Fruit fly (Drosophila melanogaster): ENCODE measurements around the gene JMJD6.

Gene JMJD6

DNA sequence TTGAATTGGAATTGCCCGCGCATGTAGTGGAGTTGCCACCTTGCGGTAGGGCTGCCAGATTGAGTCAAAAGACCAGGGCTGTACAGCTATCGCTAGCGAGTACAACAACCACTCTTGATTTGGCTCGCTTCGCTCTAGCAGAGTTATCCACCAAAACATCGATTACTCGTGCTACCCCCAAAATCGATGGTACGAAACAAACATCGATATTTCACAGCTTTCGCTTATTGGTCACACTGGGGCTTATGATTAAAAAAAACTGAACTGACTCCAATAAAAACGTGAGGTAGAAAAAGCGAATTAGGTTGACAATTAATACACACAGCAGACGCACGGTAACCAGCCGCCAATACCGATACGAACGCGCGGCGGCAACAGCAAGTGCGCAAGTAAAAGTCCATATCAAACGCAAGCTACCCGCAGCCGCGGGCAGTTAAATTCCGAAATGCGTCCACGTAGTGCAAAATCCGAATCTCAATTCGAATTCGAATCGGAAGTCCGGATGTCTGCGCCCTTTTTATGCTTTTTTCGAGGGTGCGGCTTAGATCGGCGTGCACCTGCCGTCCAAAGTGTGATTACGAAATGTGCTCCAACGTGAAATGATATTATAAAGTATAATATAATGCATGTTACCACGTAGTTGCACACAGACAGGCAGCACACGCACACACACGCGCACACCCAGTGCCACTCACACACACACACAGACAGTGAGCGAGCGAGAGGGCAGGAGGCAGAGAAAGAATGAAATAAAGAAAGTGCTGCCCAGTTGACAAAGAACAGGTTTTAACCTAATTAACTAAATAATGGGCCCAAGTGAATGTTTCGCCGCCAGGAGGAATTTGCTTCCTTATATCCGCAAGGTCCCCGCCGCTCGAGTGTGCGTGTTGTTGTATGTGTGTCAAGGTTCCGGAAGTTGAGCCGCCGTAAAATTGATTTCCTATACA is 5.4 kb downstream of the JMJD6 start, which contains the start of gene Sar1 (continued):
- no peak for TF ChIP-seq CG31365 (tag; optimal IDR thresholded peaks at IDR 0.05)
- no peak for TF ChIP-seq CG7556 (GFP tag; optimal IDR thresholded peaks at IDR 0.05)
- no peak for TF ChIP-seq CG18262 (tag; optimal IDR thresholded peaks at IDR 0.05)
- peak; percentile 91 for TF ChIP-seq CG33213 (GFP tag; optimal IDR thresholded peaks at IDR 0.05)
- no peak for TF ChIP-seq Awh (GFP tag; IDR thresholded peaks at IDR 0.05)
- peak; percentile 74; the same call in 2 of the 3 replicates for TF ChIP-seq Dbx (GFP tag; IDR thresholded peaks at IDR 0.05)
- TF ChIP-seq row (GFP tag; IDR thresholded peaks at IDR 0.05), result peak; percentile 44; the same call in 2 of the 3 replicates
- TF ChIP-seq Bgb (GFP tag; IDR thresholded peaks at IDR 0.05; ENCODE audit: partially characterized antibody), result peak; percentile 97
- no peak for TF ChIP-seq CG7745 (tag; optimal IDR thresholded peaks at IDR 0.05)
- TF ChIP-seq hth (optimal IDR thresholded peaks at IDR 0.05), result no peak
- 0 out of 2 replicates have a peak, but pooled peaks have one; percentile 22 for TF ChIP-seq al (GFP tag; IDR thresholded peaks at IDR 0.05)
- no peak for TF ChIP-seq Chrac-16 (GFP tag; optimal IDR thresholded peaks at IDR 0.05)
- peak; percentile 16 for TF ChIP-seq abd-A (tag; optimal IDR thresholded peaks at IDR 0.05)
- TF ChIP-seq br (optimal IDR thresholded peaks at IDR 0.05), result no peak
- no peak for TF ChIP-seq Deaf1 (tag; optimal IDR thresholded peaks at IDR 0.05)
- TF ChIP-seq Hsf (GFP tag; optimal IDR thresholded peaks at IDR 0.05), result peak; percentile 29
- peak; percentile 71 for TF ChIP-seq aop (GFP tag; IDR thresholded peaks at IDR 0.05)
- TF ChIP-seq Drgx (GFP tag; IDR thresholded peaks at IDR 0.05), result no peak
- TF ChIP-seq Fer2 (tag; optimal IDR thresholded peaks at IDR 0.05), result no peak
- no peak for TF ChIP-seq CG31441 (GFP tag; IDR thresholded peaks at IDR 0.05)
- TF ChIP-seq Lim3 (GFP tag; IDR thresholded peaks at IDR 0.05), result no peak
- TF ChIP-seq Dip2 (GFP tag; IDR thresholded peaks at IDR 0.05), result no peak
- TF ChIP-seq CG16813 (GFP tag; IDR thresholded peaks at IDR 0.05; ENCODE audit: partially characterized antibody), result peak; percentile 93
- TF ChIP-seq sd (tag; optimal IDR thresholded peaks at IDR 0.05), result peak; percentile 4
- TF ChIP-seq NC2β (GFP tag; optimal IDR thresholded peaks at IDR 0.05), result peak; percentile 50
- peak; percentile 11 for TF ChIP-seq lab (GFP tag; optimal IDR thresholded peaks at IDR 0.05)
- TF ChIP-seq CHES-1-like (GFP tag; optimal IDR thresholded peaks at IDR 0.05), result peak; percentile 62
- TF ChIP-seq CG32767 (GFP tag; IDR thresholded peaks at IDR 0.05), result no peak
- no peak for TF ChIP-seq CG18619 (GFP tag; optimal IDR thresholded peaks at IDR 0.05)
- no peak for TF ChIP-seq CG16779 (GFP tag; IDR thresholded peaks at IDR 0.05)
- TF ChIP-seq CG7987 (GFP tag; optimal IDR thresholded peaks at IDR 0.05), result peak; percentile 14
- no peak for TF ChIP-seq CG7271 (tag; optimal IDR thresholded peaks at IDR 0.05)
- TF ChIP-seq Ravus (GFP tag; IDR thresholded peaks at IDR 0.05), result no peak
- TF ChIP-seq CG10209 (GFP tag; optimal IDR thresholded peaks at IDR 0.05), result no peak
- peak; percentile 24 for TF ChIP-seq CG18599 (GFP tag; optimal IDR thresholded peaks at IDR 0.05)
- no peak for TF ChIP-seq Nf-YA (GFP tag; IDR thresholded peaks at IDR 0.05)
- peak; percentile 6 for TF ChIP-seq grn (GFP tag; optimal IDR thresholded peaks at IDR 0.05)
- TF ChIP-seq Max (GFP tag; optimal IDR thresholded peaks at IDR 0.05), result no peak
- no peak for TF ChIP-seq CG18764 (GFP tag; optimal IDR thresholded peaks at IDR 0.05)
- TF ChIP-seq MBD-R2 (GFP tag; IDR thresholded peaks at IDR 0.05), result peak; percentile 16; the same call in 1 of the 2 replicates
- TF ChIP-seq CG11085 (GFP tag; IDR thresholded peaks at IDR 0.05), result no peak
- no peak for TF ChIP-seq dan (GFP tag; IDR thresholded peaks at IDR 0.05)
- TF ChIP-seq CrebB (tag; optimal IDR thresholded peaks at IDR 0.05), result peak; percentile 22
- TF ChIP-seq CG6254 (GFP tag; optimal IDR thresholded peaks at IDR 0.05), result peak; percentile 16
- no peak for TF ChIP-seq CG14667 (GFP tag; IDR thresholded peaks at IDR 0.05)
- no peak for TF ChIP-seq wek (GFP tag; optimal IDR thresholded peaks at IDR 0.05)
- peak; percentile 28 for TF ChIP-seq CG9817 (tag; optimal IDR thresholded peaks at IDR 0.05)
- TF ChIP-seq yki (optimal IDR thresholded peaks at IDR 0.05), result peak; percentile 44
- TF ChIP-seq E2f1 (GFP tag; IDR thresholded peaks at IDR 0.05), result no peak
- TF ChIP-seq Trl (optimal IDR thresholded peaks at IDR 0.05), result no peak
- TF ChIP-seq Trl (GFP tag; optimal IDR thresholded peaks at IDR 0.05), result peak; percentile 4

All from whole organism, embryonic.